Fruit fly (Drosophila melanogaster): ENCODE results near the gene I-t.

I-t gene

DNA sequence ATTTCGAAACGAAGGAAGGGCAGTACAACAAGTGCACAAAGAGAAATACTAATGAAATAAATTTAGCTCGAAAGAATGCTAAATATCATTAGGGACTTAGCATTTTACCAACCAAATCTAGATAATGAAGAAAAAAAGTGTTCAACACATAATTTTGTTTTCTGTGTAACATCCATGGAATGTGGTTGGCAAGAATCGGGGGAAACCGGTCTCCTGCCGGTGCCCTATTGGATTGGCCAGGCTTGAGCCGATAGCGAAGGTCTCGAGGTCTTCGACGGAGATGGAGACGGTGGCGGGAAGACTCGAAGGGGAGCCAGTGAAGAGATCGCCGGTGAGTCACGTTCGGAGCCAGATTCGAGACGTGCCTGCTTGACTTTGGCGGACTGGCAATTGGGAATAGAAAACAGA, 46.0 kb upstream of the I-t start (continued):
- TF ChIP-seq CG7271 (tag; optimal IDR thresholded peaks at IDR 0.05) (no peak), Eip74EF (GFP tag; optimal IDR thresholded peaks at IDR 0.05) (no peak), nerfin-1 (tag; optimal IDR thresholded peaks at IDR 0.05) (no peak), schlank (tag; optimal IDR thresholded peaks at IDR 0.05) (no peak), CG15269 (tag; optimal IDR thresholded peaks at IDR 0.05) (peak; percentile 3), sens (GFP tag) (peak; percentile 81), CG17802 (tag; optimal IDR thresholded peaks at IDR 0.05) (no peak), p53 (GFP tag; optimal IDR thresholded peaks at IDR 0.05) (no peak), Dref (GFP tag; IDR thresholded peaks at IDR 0.05) (no peak), gem (tag; optimal IDR thresholded peaks at IDR 0.05) (peak; percentile 55), Ets65A (GFP tag) (peak; percentile 78), en (GFP tag; optimal IDR thresholded peaks at IDR 0.05) (no peak), YL-1 (GFP tag; optimal IDR thresholded peaks at IDR 0.05) (no peak), CG18764 (GFP tag; optimal IDR thresholded peaks at IDR 0.05) (no peak), Dad (GFP tag; optimal IDR thresholded peaks at IDR 0.05) (no peak), crc (GFP tag; optimal IDR thresholded peaks at IDR 0.05) (peak; percentile 18), CG17359 (tag; optimal IDR thresholded peaks at IDR 0.05) (peak; percentile 30), usp (GFP tag; optimal IDR thresholded peaks at IDR 0.05) (no peak), CG14965 (GFP tag; optimal IDR thresholded peaks at IDR 0.05; ENCODE audit: borderline replicate concordance) (no peak), az2 (GFP tag; optimal IDR thresholded peaks at IDR 0.05) (no peak), CG15601 (tag; optimal IDR thresholded peaks at IDR 0.05) (peak; percentile 2), Trl (optimal IDR thresholded peaks at IDR 0.05) (no peak), Trl (GFP tag; optimal IDR thresholded peaks at IDR 0.05) (peak; percentile 31), chm (GFP tag; IDR thresholded peaks at IDR 0.05) (no peak), lov (optimal IDR thresholded peaks at IDR 0.05) (no peak), lov (GFP tag; IDR thresholded peaks at IDR 0.05) (0 out of 3 replicates have a peak, but pooled peaks have one; percentile 12), gsb-n (tag; optimal IDR thresholded peaks at IDR 0.05) (no peak), HLH4C (GFP tag; IDR thresholded peaks at IDR 0.05; ENCODE audit: partially characterized antibody) (no peak), Drgx (GFP tag; IDR thresholded peaks at IDR 0.05) (peak; percentile 73), Scr (GFP tag; IDR thresholded peaks at IDR 0.05; ENCODE audit: partially characterized antibody) (no peak), CG6254 (GFP tag; optimal IDR thresholded peaks at IDR 0.05) (no peak), CG12104 (GFP tag; optimal IDR thresholded peaks at IDR 0.05) (no peak), Xbp1 (GFP tag; optimal IDR thresholded peaks at IDR 0.05) (peak; percentile 15), CG12155 (GFP tag; optimal IDR thresholded peaks at IDR 0.05) (peak; percentile 26), sens-2 (GFP tag; IDR thresholded peaks at IDR 0.05) (no peak), grau (tag; optimal IDR thresholded peaks at IDR 0.05) (peak; percentile 47), pb (GFP tag; optimal IDR thresholded peaks at IDR 0.05) (peak; percentile 21), Lhr (GFP tag; optimal IDR thresholded peaks at IDR 0.05) (no peak), Pdp1 (GFP tag; optimal IDR thresholded peaks at IDR 0.05) (peak; percentile 15 to 43), CG11085 (GFP tag; IDR thresholded peaks at IDR 0.05) (no peak), dmrt11E (tag; optimal IDR thresholded peaks at IDR 0.05) (peak; percentile 45), sob (GFP tag; IDR thresholded peaks at IDR 0.05) (peak; percentile 16; the same call in 1 of the 2 replicates), CG14710 (tag; optimal IDR thresholded peaks at IDR 0.05) (peak; percentile 4), jumu (GFP tag; optimal IDR thresholded peaks at IDR 0.05) (peak; percentile 51), Antp (GFP tag; optimal IDR thresholded peaks at IDR 0.05) (no peak), chn (GFP tag; optimal IDR thresholded peaks at IDR 0.05) (no peak), Sox102F (GFP tag; optimal IDR thresholded peaks at IDR 0.05) (peak; percentile 10), D (optimal IDR thresholded peaks at IDR 0.05) (no peak), D (GFP tag; optimal IDR thresholded peaks at IDR 0.05) (no peak), CG9727 (GFP tag; optimal IDR thresholded peaks at IDR 0.05) (peak; percentile 36), CG1233 (GFP tag; optimal IDR thresholded peaks at IDR 0.05) (no peak), Optix (GFP tag; IDR thresholded peaks at IDR 0.05) (no peak)
